Fruit fly (Drosophila melanogaster): Measurements from ENCODE around the gene CG17834.

- no peak for TF ChIP-seq Dll (optimal IDR thresholded peaks at IDR 0.05)
- TF ChIP-seq psq (optimal IDR thresholded peaks at IDR 0.05) = no peak
Observed at dm6 chr2L:8506729-8507128, 22.2 kb upstream of the CG17834 start, which contains the start of gene Dh31.

All from whole organism.